Fruit fly (Drosophila melanogaster): Measurements from ENCODE around the gene arm.

DNA sequence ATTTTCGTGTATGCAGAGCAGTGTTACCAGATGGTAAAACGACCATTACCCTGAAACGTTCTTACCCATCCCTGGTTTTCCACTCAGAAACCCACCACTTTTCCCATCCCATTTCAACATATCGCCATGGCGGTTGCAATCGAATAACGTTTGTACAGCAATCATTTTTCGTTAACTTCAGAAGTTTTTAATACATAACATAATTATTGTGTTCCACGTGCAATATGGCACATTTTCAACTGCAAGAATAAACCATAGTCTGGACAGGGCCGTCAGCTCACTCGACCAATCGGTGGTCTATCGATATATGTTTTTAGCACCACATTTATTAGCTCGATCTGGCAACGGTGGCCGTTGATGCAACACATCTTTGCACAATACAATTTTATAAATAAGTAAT lies 10.5 kb downstream of the arm start, which contains the start of the genes trr and mRpL16:
- TF ChIP-seq toe (GFP tag; optimal IDR thresholded peaks at IDR 0.05) (no peak), Mnt (GFP tag; optimal IDR thresholded peaks at IDR 0.05) (peak; percentile 65), Crg-1 (GFP tag; optimal IDR thresholded peaks at IDR 0.05) (peak; percentile 18), CG11617 (GFP tag; optimal IDR thresholded peaks at IDR 0.05) (peak; percentile 64), CG7101 (tag; optimal IDR thresholded peaks at IDR 0.05) (peak; percentile 64), pad (GFP tag; optimal IDR thresholded peaks at IDR 0.05) (peak; percentile 57), CG7045 (GFP tag; optimal IDR thresholded peaks at IDR 0.05) (no peak), Clk (GFP tag; optimal IDR thresholded peaks at IDR 0.05) (no peak), kay (GFP tag; ENCODE audit: borderline replicate concordance) (no peak), ovo (GFP tag; optimal IDR thresholded peaks at IDR 0.05) (no peak), cic (GFP tag; optimal IDR thresholded peaks at IDR 0.05) (no peak), tj (GFP tag; optimal IDR thresholded peaks at IDR 0.05) (peak; percentile 49)

All from whole organism, adult.